Worm (Caenorhabditis elegans): ENCODE measurements around the gene cpz-2.
A peak's percentile ranks its signal among the peaks of the same experiment; 100 is the strongest.

DNA sequence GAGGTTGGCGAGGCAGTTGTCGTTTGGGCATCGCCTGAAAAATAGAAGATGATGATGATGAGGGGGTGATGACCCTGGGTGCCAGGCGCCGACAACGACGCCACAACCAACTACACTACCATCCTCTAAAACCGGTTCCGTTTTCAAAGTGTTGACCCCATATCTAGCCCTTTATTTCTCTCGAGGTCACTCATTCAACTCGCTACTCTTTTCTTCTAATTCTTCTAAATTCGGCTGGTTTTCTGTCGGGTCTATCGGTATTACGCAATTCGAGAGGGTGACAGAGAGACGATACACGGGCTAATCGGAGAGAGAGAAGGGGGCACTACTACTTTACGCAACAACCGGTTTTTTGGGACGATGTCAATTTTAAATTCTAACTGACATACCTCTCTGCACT lies 9.7 kb upstream of the cpz-2 start:
- TF ChIP-seq ceh-16 (tag; optimal IDR thresholded peaks at IDR 0.05) (peak; percentile 92), lsy-2 (tag; optimal IDR thresholded peaks at IDR 0.05) (peak in 1 of 2 experiments; percentile 58)

Data from whole organism, L2 larva.